Worm (Caenorhabditis elegans): ENCODE data around the gene gpx-6.

- TF ChIP-seq ztf-1 (GFP tag; conservative IDR thresholded peaks at IDR 0.05) (no peak), dmd-4 (tag; optimal IDR thresholded peaks at IDR 0.05) (no peak), R02D3.7 (tag; optimal IDR thresholded peaks at IDR 0.05) (no peak)
These were observed 39.0 kb downstream of the gpx-6 start, which contains the start of gene vit-6 for ce11 chrIV:8260848-8261638.
